Worm (Caenorhabditis elegans): Measurements from ENCODE around the gene H43E16.1.

The H43E16.1 gene

ce11 chrII:6705593-6706228 lies 31.6 kb downstream of the H43E16.1 start, which contains the start of gene rpy-1 (continued):
- TF ChIP-seq nhr-71 (tag; optimal IDR thresholded peaks at IDR 0.05) (peak; percentile 68), hlh-4 (tag; optimal IDR thresholded peaks at IDR 0.05) (no peak), lsy-2 (tag; optimal IDR thresholded peaks at IDR 0.05) (peak; percentile 36 to 51)

DNA sequence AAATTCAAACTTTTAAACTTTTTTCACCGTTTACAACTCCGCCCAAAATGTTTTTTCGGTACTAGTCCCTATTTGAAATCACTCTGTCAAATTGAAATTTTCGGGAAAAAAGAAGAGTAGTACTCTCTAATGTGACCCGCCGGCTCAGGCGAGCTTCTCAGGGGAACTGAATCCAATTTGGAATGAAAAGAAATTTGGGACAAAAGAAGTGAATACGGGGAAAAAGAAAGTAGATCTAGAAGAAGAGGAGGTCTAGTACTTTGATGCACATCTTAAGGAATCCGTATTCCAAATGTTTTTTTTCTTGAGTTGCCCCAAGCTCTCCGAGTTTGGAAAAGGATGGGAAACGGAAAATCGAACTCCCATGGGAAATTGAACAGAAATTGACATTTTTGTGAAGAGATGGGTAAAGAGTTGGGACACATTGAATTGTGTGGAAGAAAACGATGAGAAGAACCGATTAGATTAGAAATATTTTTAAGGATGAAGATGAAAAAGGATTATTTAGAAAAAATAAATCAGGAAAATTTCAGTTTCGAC lies 32.6 kb downstream of the H43E16.1 start:
- peak; percentile 21 for TF ChIP-seq tbx-2 (tag; optimal IDR thresholded peaks at IDR 0.05)
- TF ChIP-seq Y116A8C.19 (tag; optimal IDR thresholded peaks at IDR 0.05; ENCODE audit: borderline replicate concordance), result no peak
- peak; percentile 64 for TF ChIP-seq lin-14 (GFP tag; optimal IDR thresholded peaks at IDR 0.05)
- no peak for TF ChIP-seq unc-30 (tag; optimal IDR thresholded peaks at IDR 0.05)
- TF ChIP-seq fkh-10 (GFP tag; optimal IDR thresholded peaks at IDR 0.05), result peak; percentile 39

DNA sequence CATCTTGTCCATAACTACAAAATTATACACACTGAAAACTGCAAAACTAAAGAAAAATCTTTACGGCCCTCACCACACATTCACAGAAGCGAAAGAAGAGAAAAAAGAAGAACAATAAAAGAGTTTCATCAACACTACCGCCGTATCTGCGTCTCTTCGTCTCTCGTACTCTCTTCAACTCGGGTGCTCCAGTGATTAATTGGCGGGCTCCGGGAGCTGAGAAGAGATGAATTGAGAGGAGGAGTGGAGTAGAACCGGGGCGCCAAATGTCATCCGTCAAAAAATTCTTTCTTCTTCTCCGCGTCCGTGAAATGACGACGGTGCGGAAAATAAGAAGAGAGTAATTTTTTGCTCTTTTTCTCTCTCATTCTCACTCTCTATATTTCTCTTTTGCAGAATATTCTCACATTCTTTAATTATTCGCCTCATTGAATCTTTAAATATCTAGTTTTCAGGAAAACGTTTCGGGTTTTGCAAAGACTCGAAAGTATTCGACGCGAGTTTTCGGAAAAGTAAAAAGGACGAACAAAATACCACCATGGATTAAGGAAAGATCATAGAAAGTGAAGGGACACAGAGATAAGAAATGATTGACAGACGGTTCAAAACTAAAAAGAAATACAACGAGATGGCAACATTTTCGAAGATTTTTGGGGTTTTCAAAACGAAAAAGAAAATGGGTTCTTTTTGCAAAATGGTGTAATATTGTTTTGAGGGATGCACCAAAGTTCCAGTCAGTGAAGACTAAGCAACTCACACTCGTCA lies 33.6 kb downstream of the H43E16.1 start:
- no peak for TF ChIP-seq ceh-88 (GFP tag; IDR thresholded peaks at IDR 0.05)
- no peak for TF ChIP-seq nhr-90 (tag; optimal IDR thresholded peaks at IDR 0.05; ENCODE audit: poor library complexity)
- TF ChIP-seq C34B4.2 (tag; optimal IDR thresholded peaks at IDR 0.05), result no peak
- TF ChIP-seq unc-98 (GFP tag; IDR thresholded peaks at IDR 0.05), result no peak
- peak; percentile 50 for TF ChIP-seq unc-130 (tag; optimal IDR thresholded peaks at IDR 0.05)
- TF ChIP-seq mab-9 (GFP tag; IDR thresholded peaks at IDR 0.05), result no peak
- no peak for TF ChIP-seq hlh-4 (tag; optimal IDR thresholded peaks at IDR 0.05)
- no peak for TF ChIP-seq xbp-1 (tag; optimal IDR thresholded peaks at IDR 0.05)
- no peak for TF ChIP-seq fos-1 (tag; optimal IDR thresholded peaks at IDR 0.05)
- TF ChIP-seq elt-3 (tag; optimal IDR thresholded peaks at IDR 0.05), result no peak
- TF ChIP-seq aha-1 (tag; optimal IDR thresholded peaks at IDR 0.05), result no peak
- TF ChIP-seq snu-23 (GFP tag; optimal IDR thresholded peaks at IDR 0.05), result peak; percentile 28
- no peak for TF ChIP-seq mep-1 (tag; optimal IDR thresholded peaks at IDR 0.05)
- TF ChIP-seq tlp-1 (tag; optimal IDR thresholded peaks at IDR 0.05), result no peak
- TF ChIP-seq lir-3 (tag; optimal IDR thresholded peaks at IDR 0.05; ENCODE audit: poor library complexity), result no peak
- TF ChIP-seq hlh-17 (GFP tag; optimal IDR thresholded peaks at IDR 0.05; ENCODE audit: borderline replicate concordance), result no peak
- TF ChIP-seq hpl-2 (GFP tag; optimal IDR thresholded peaks at IDR 0.05), result no peak
- TF ChIP-seq ceh-63 (GFP tag; optimal IDR thresholded peaks at IDR 0.05), result no peak
- no peak for TF ChIP-seq nhr-237 (tag; optimal IDR thresholded peaks at IDR 0.05)
- TF ChIP-seq mdl-1 (tag; optimal IDR thresholded peaks at IDR 0.05), result no peak
- no peak for TF ChIP-seq ama-1 (optimal IDR thresholded peaks at IDR 0.05)
- TF ChIP-seq nhr-28 (tag; optimal IDR thresholded peaks at IDR 0.05), result no peak
- TF ChIP-seq tbx-2 (tag; optimal IDR thresholded peaks at IDR 0.05), result peak; percentile 49
- peak; percentile 40; the same call in 1 of the 2 replicates for TF ChIP-seq nhr-19 (GFP tag; conservative IDR thresholded peaks at IDR 0.05)
- TF ChIP-seq dpl-1 (GFP tag; optimal IDR thresholded peaks at IDR 0.05), result no peak
- no peak for TF ChIP-seq nhr-12 (tag; optimal IDR thresholded peaks at IDR 0.05)
- TF ChIP-seq nhr-85 (tag), result no peak
- peak; percentile 3 for TF ChIP-seq nhr-20 (tag; optimal IDR thresholded peaks at IDR 0.05)
- peak; percentile 24 for TF ChIP-seq nhr-47 (tag; optimal IDR thresholded peaks at IDR 0.05)
- TF ChIP-seq ceh-8 (GFP tag; optimal IDR thresholded peaks at IDR 0.05), result no peak
- no peak for TF ChIP-seq fkh-10 (GFP tag; optimal IDR thresholded peaks at IDR 0.05)
- peak; percentile 61 for TF ChIP-seq blmp-1 (tag; optimal IDR thresholded peaks at IDR 0.05)
- TF ChIP-seq lin-14 (GFP tag; optimal IDR thresholded peaks at IDR 0.05), result peak; percentile 92
- TF ChIP-seq C16A3.4 (tag; optimal IDR thresholded peaks at IDR 0.05), result no peak
- TF ChIP-seq swsn-7 (tag; optimal IDR thresholded peaks at IDR 0.05), result peak; percentile 20
- peak in 1 of 2 experiments; percentile 11 for TF ChIP-seq efl-1 (optimal IDR thresholded peaks at IDR 0.05)
- peak in 1 of 2 experiments; percentile 59 for TF ChIP-seq efl-1 (GFP tag; optimal IDR thresholded peaks at IDR 0.05 in 1 of 2)
- no peak for TF ChIP-seq lin-15B (tag; optimal IDR thresholded peaks at IDR 0.05)
- TF ChIP-seq Y116A8C.19 (tag; optimal IDR thresholded peaks at IDR 0.05; ENCODE audit: borderline replicate concordance), result no peak
- TF ChIP-seq nhr-11 (tag; optimal IDR thresholded peaks at IDR 0.05), result no peak
- TF ChIP-seq pag-3 (tag; optimal IDR thresholded peaks at IDR 0.05; ENCODE audit: borderline replicate concordance, insufficient read depth), result no peak
- TF ChIP-seq nhr-71 (tag; optimal IDR thresholded peaks at IDR 0.05), result peak; percentile 74
- no peak for TF ChIP-seq ztf-4 (tag; optimal IDR thresholded peaks at IDR 0.05)

Data from whole organism, L1 larva.